Fruit fly (Drosophila melanogaster): Measurements from ENCODE around the gene Cyp313a5.

The Cyp313a5 gene

DNA sequence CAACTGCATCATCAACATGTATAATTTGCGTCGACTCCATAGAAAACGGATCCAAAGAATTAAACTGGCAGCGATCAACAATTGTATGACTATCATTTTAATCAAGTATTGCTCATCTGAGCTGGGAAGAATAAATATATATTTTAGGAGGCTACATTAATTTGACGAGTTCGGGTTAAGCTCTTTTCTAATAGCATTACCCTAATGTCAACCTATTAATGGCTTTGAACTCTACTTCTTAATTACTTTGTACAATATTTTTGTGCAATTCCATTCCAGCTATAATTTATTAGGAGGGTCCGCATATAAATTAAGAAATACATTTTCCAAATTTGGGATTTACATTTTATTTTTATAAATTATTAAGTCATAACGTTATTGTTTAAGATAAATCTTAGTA is 2.3 kb upstream of the Cyp313a5 start, which contains the start of gene Cyp313a2:
Gene Cyp313a2 (minus strand): TSS at position 101 of the 400 bp plus-strand sequence.
- TF ChIP-seq Blimp-1 (GFP tag; optimal IDR thresholded peaks at IDR 0.05) (no peak), pdm3 (GFP tag; optimal IDR thresholded peaks at IDR 0.05) (no peak), eg (GFP tag; IDR thresholded peaks at IDR 0.05) (no peak)

DNA sequence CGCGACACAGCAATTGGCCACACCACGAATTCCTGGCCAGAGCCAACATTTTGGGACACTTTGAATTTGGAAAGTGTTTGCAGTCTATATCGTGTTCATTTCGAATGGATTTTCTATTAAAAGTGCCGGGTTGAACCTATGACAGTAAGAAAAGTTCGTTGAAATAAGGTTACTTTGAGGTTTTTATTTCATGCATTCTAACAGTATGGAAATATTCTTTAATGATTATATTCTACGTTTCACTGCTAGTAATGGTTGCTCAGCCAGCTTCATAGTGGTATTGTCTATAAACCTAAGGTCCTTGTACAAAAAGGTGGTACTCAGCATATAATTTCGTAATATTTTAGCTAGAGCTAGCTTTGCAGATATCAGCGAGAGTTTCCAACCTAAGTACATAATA is 1.9 kb downstream of the Cyp313a5 start, which contains the start of gene Pglym87:
Gene Pglym87 (minus strand): TSS at position 101 of the 400 bp plus-strand sequence.
- TF ChIP-seq CG34406 (GFP tag; optimal IDR thresholded peaks at IDR 0.05) (no peak), Eip78C (GFP tag) (no peak)

dm6 chr3R:12229113-12229512 is 5.4 kb downstream of the Cyp313a5 start, which contains the start of gene CG3916:
CG3916 (plus strand) TSS chr3R:12229413.
- TF ChIP-seq fd59A (GFP tag; optimal IDR thresholded peaks at IDR 0.05) (no peak), svp (GFP tag) (peak; percentile 48), esn (GFP tag; optimal IDR thresholded peaks at IDR 0.05) (no peak)

dm6 chr3R:12226239-12226638 is 8.2 kb downstream of the Cyp313a5 start, which contains the start of gene CG12256:
CG12256 (minus strand) TSS chr3R:12226339.
- TF ChIP-seq Gug (GFP tag; IDR thresholded peaks at IDR 0.05) (no peak), svp (GFP tag) (peak; percentile 34)

dm6 chr3R:12224919-12225318 is 9.6 kb downstream of the Cyp313a5 start, which contains the start of gene CG17404:
CG17404 (minus strand) TSS chr3R:12225019.
- TF ChIP-seq acj6 (GFP tag; optimal IDR thresholded peaks at IDR 0.05): no peak
- no peak for TF ChIP-seq spab (GFP tag; optimal IDR thresholded peaks at IDR 0.05)
- TF ChIP-seq CG11762 (GFP tag; optimal IDR thresholded peaks at IDR 0.05; ENCODE audit: insufficient read depth): no peak
- no peak for TF ChIP-seq fd59A (GFP tag; optimal IDR thresholded peaks at IDR 0.05)
- no peak for TF ChIP-seq Smox (GFP tag; optimal IDR thresholded peaks at IDR 0.05)
- TF ChIP-seq CG6163 (GFP tag; IDR thresholded peaks at IDR 0.05): no peak
- no peak for TF ChIP-seq CG4318 (GFP tag; optimal IDR thresholded peaks at IDR 0.05)
- TF ChIP-seq CG6276 (GFP tag; optimal IDR thresholded peaks at IDR 0.05): no peak
- no peak for TF ChIP-seq CG31627 (GFP tag; optimal IDR thresholded peaks at IDR 0.05)
- TF ChIP-seq CG11902 (GFP tag; optimal IDR thresholded peaks at IDR 0.05): no peak
- TF ChIP-seq CG6792 (GFP tag; optimal IDR thresholded peaks at IDR 0.05): no peak
- TF ChIP-seq CG34406 (GFP tag; optimal IDR thresholded peaks at IDR 0.05): no peak
- TF ChIP-seq CG6854 (GFP tag; optimal IDR thresholded peaks at IDR 0.05): no peak
- no peak for TF ChIP-seq Sox102F (GFP tag; optimal IDR thresholded peaks at IDR 0.05)
- TF ChIP-seq pdm3 (GFP tag; optimal IDR thresholded peaks at IDR 0.05): no peak
- no peak for TF ChIP-seq lz (GFP tag; optimal IDR thresholded peaks at IDR 0.05)
- no peak for TF ChIP-seq ss (GFP tag; optimal IDR thresholded peaks at IDR 0.05)
- no peak for TF ChIP-seq CG3919 (GFP tag; optimal IDR thresholded peaks at IDR 0.05)
- TF ChIP-seq CG16779 (tag; optimal IDR thresholded peaks at IDR 0.05): no peak
- TF ChIP-seq Ets96B (tag; optimal IDR thresholded peaks at IDR 0.05): no peak

DNA sequence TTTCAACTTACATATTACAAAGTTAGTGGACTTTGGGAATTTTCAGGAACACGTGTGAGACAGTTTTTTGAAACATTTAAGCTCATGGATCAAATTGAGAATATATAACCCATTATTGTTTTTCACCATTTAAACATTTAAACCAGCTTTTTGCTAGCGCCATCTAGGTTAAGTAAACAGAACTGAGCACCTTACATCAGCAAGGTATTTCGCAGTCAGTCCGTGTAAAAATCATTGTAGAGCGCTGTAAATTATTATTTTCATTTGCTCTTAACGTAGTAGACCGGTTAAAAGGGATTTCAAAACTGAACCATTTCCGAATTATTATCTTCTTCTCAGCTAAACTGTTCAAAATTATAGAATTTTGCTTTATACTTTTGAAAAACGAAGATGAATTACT is 12.4 kb downstream of the Cyp313a5 start, which contains the start of gene Rsbp15:
Gene Rsbp15 (plus strand): TSS at position 295 of the 400 bp plus-strand sequence.
- TF ChIP-seq dsx (GFP tag; optimal IDR thresholded peaks at IDR 0.05; ENCODE audit: poor library complexity, severe bottlenecking): no peak
- TF ChIP-seq Smox (GFP tag; optimal IDR thresholded peaks at IDR 0.05): no peak
- TF ChIP-seq CG4318 (GFP tag; optimal IDR thresholded peaks at IDR 0.05): no peak
- TF ChIP-seq CG34406 (GFP tag; optimal IDR thresholded peaks at IDR 0.05): no peak
- TF ChIP-seq Blimp-1 (GFP tag; optimal IDR thresholded peaks at IDR 0.05): no peak
- TF ChIP-seq CG3032 (tag; optimal IDR thresholded peaks at IDR 0.05): no peak
- TF ChIP-seq dac (GFP tag; optimal IDR thresholded peaks at IDR 0.05): no peak
- TF ChIP-seq Hr4 (GFP tag; optimal IDR thresholded peaks at IDR 0.05): no peak
